Fruit fly (Drosophila melanogaster) whole organism, pupa: Measurements from ENCODE around the gene CG6294.
A peak's percentile ranks its signal among the peaks of the same experiment; 100 is the strongest.

Experiments
- CG10348 ChIP-seq: fragments of 200-800 bp; sonication (Bioruptor generic); IDR thresholded peaks from 2 replicates; pipeline ENCODE4 v1.3.6; 2022; ENCODE audit warnings: missing biosample characterization, missing genetic modification characterization
- CG12605 ChIP-seq: fragments of 200-800 bp; sonication (Bioruptor generic); IDR thresholded peaks from 2 replicates; pipeline ENCODE4 v1.3.6; 2022; ENCODE audit warnings: missing biosample characterization, missing genetic modification characterization
- CG13204 ChIP-seq: fragments of 200-800 bp; sonication (Bioruptor generic); optimal IDR thresholded peaks from 2 replicates; lab custom pipeline; 2018; ENCODE audit warnings: missing biosample characterization, mild to moderate bottlenecking, missing genetic modification characterization, moderate library complexity
- CG14655 ChIP-seq: fragments of 200-800 bp; sonication (Bioruptor generic); optimal IDR thresholded peaks from 3 replicates; lab custom pipeline; 2017; ENCODE audit warnings: mild to moderate bottlenecking, missing biosample characterization, missing genetic modification reagents, missing genetic modification characterization
- CG15710 ChIP-seq: fragments of 200-800 bp; sonication (Bioruptor generic); optimal IDR thresholded peaks from 2 replicates; lab custom pipeline; 2018; ENCODE audit warnings: missing biosample characterization, mild to moderate bottlenecking, missing genetic modification characterization, moderate library complexity
- CG17806 ChIP-seq: fragments of 200-800 bp; sonication (Bioruptor generic); optimal IDR thresholded peaks from 2 replicates; lab custom pipeline; 2018; ENCODE audit warnings: missing biosample characterization, mild to moderate bottlenecking, missing genetic modification characterization, moderate library complexity
- CG32121 ChIP-seq: fragments of 200-800 bp; sonication (Bioruptor generic); IDR thresholded peaks from 2 replicates; pipeline ENCODE4 v1.3.6; 2022; ENCODE audit warnings: missing biosample characterization, missing genetic modification characterization
- CG34367 ChIP-seq: fragments of 200-800 bp; sonication (Bioruptor generic); optimal IDR thresholded peaks from 2 replicates; lab custom pipeline; 2018; ENCODE audit warnings: missing biosample characterization, mild to moderate bottlenecking, missing genetic modification characterization
- CG4496 ChIP-seq: fragments of 200-800 bp; sonication (Bioruptor generic); IDR thresholded peaks from 3 replicates; pipeline ENCODE4 v1.3.6; 2022; ENCODE audit warnings: missing biosample characterization, missing genetic modification characterization
- CG8159 ChIP-seq: fragments of 200-800 bp; sonication (Bioruptor generic); optimal IDR thresholded peaks from 3 replicates; lab custom pipeline; 2018; ENCODE audit warnings: missing biosample characterization, mild to moderate bottlenecking, missing genetic modification characterization, moderate library complexity
- CG8301 ChIP-seq: fragments of 200-800 bp; sonication (Bioruptor generic); optimal IDR thresholded peaks from 2 replicates; lab custom pipeline; 2018; ENCODE audit warnings: missing biosample characterization, mild to moderate bottlenecking, missing genetic modification characterization
- CG9948 ChIP-seq: fragments of 200-800 bp; sonication (Bioruptor generic); optimal IDR thresholded peaks from 2 replicates; lab custom pipeline; 2018; ENCODE audit warnings: missing biosample characterization, mild to moderate bottlenecking, missing genetic modification characterization, moderate library complexity
- D1 ChIP-seq: fragments of 200-800 bp; sonication (Bioruptor generic); optimal IDR thresholded peaks from 2 replicates; lab custom pipeline; 2018; ENCODE audit warnings: missing biosample characterization, mild to moderate bottlenecking, missing genetic modification characterization, moderate library complexity
- EcR ChIP-seq: fragments of 200-800 bp; sonication (Bioruptor generic); optimal IDR thresholded peaks from 3 replicates; lab custom pipeline; 2019; ENCODE audit warnings: missing biosample characterization, missing genetic modification characterization, mild to moderate bottlenecking, moderate library complexity, missing genetic modification reagents
- Ets98B ChIP-seq: fragments of 200-800 bp; sonication (Bioruptor generic); IDR thresholded peaks from 2 replicates; pipeline ENCODE4 v1.3.6; 2022; ENCODE audit warnings: missing biosample characterization, missing genetic modification characterization
- Pif1A ChIP-seq: fragments of 200-800 bp; sonication (Bioruptor generic); optimal IDR thresholded peaks from 3 replicates; lab custom pipeline; 2016; ENCODE audit warnings: missing biosample characterization, missing genetic modification characterization
- Pif1B ChIP-seq: fragments of 200-800 bp; sonication (Bioruptor generic); optimal IDR thresholded peaks from 3 replicates; lab custom pipeline; 2016; ENCODE audit warnings: missing biosample characterization, missing genetic modification characterization
- Snoo ChIP-seq: fragments of 200-800 bp; sonication (Bioruptor generic); optimal IDR thresholded peaks from 3 replicates; lab custom pipeline; 2017; ENCODE audit warnings: missing biosample characterization, mild to moderate bottlenecking, missing genetic modification characterization, inconsistent platforms
- fd96Ca ChIP-seq: fragments of 200-800 bp; sonication (Bioruptor generic); IDR thresholded peaks from 3 replicates; pipeline ENCODE4 v1.3.6; 2022; ENCODE audit warnings: missing biosample characterization, missing genetic modification characterization
- gl ChIP-seq: fragments of 200-800 bp; sonication (Bioruptor generic); optimal IDR thresholded peaks from 2 replicates; lab custom pipeline; 2018; ENCODE audit warnings: missing biosample characterization, mild to moderate bottlenecking, missing genetic modification characterization
- rn ChIP-seq: fragments of 200-800 bp; sonication (Bioruptor generic); IDR thresholded peaks from 2 replicates; pipeline ENCODE4 v1.3.6; 2022; ENCODE audit warnings: missing biosample characterization, missing genetic modification characterization

The CG6294 gene

dm6 chrX:15471904-15472303 lies 9.4 kb downstream of the CG6294 start, which contains the start of the genes Grip128 and Alg14:
Grip128 (minus strand) TSS chrX:15472119.
Alg14 (plus strand) TSS chrX:15472164.
- TF ChIP-seq CG34367 (tag; lab: Kevin White, UChicago) (no peak), CG14655 (GFP tag; lab: Kevin White, UChicago) (no peak), CG9948 (no peak)

- TF ChIP-seq CG32121 (peak; percentile 20; the same call in 1 of the 2 replicates), gl (tag; lab: Kevin White, UChicago) (no peak), fd96Ca (no peak)
These were observed 12.9 kb downstream of the CG6294 start, which contains the start of gene mh for dm6 chrX:15475367-15475789. mh (minus strand) TSS chrX:15475400.

dm6 chrX:15475791-15476190 lies 13.3 kb downstream of the CG6294 start, which contains the start of gene CG6324:
CG6324 (plus strand) TSS chrX:15476091.
- TF ChIP-seq CG32121 (no peak), Pif1A (GFP tag; lab: Kevin White, UChicago) (no peak), rn (GFP tag; lab: Robert Waterston, UW) (no peak), fd96Ca (no peak), CG4496 (no peak)

dm6 chrX:15482236-15482660 lies 19.7 kb downstream of the CG6294 start, which contains the start of gene CG6340:
CG6340 (plus strand) TSS chrX:15482374.
- TF ChIP-seq CG8159 (tag; lab: Kevin White, UChicago) (peak; percentile 37), CG15710 (tag; lab: Kevin White, UChicago) (peak; percentile 17), CG4496 (0 out of 3 replicates have a peak, but pooled peaks have one; percentile 18), fd96Ca (no peak), CG8301 (tag; lab: Kevin White, UChicago) (peak; percentile 6)
- TF ChIP-seq, all 21 proteins: peak for 4

- TF ChIP-seq CG13204 (peak; percentile 16), CG12605 (GFP tag; lab: Robert Waterston, UW) (no peak)
- TF ChIP-seq, all 21 proteins: peak for 1
These were observed 20.7 kb downstream of the CG6294 start for dm6 chrX:15483010-15483802.

dm6 chrX:15484451-15485032 lies 22.0 kb downstream of the CG6294 start:
- no peak for TF ChIP-seq D1
- no peak for TF ChIP-seq CG12605 (GFP tag; lab: Robert Waterston, UW)
- no peak for TF ChIP-seq CG13204
- no peak for TF ChIP-seq CG32121
- no peak for TF ChIP-seq CG10348
- no peak for TF ChIP-seq fd96Ca
- no peak for TF ChIP-seq CG14655 (GFP tag; lab: Kevin White, UChicago)
- TF ChIP-seq CG34367 (tag; lab: Kevin White, UChicago) = no peak
- TF ChIP-seq Snoo = no peak
- no peak for TF ChIP-seq Ets98B (GFP tag; lab: Robert Waterston, UW)
- TF ChIP-seq CG9948 = no peak
- no peak for TF ChIP-seq CG8159 (tag; lab: Kevin White, UChicago)
- TF ChIP-seq Pif1B = no peak
- no peak for TF ChIP-seq CG17806 (tag; lab: Kevin White, UChicago)
- no peak for TF ChIP-seq CG15710 (tag; lab: Kevin White, UChicago)
- TF ChIP-seq rn (GFP tag; lab: Robert Waterston, UW) = no peak

dm6 chrX:15486682-15487081 lies 24.2 kb downstream of the CG6294 start, which contains the start of gene Gmap:
Gmap (plus strand) TSS chrX:15486922.
- TF ChIP-seq gl (tag; lab: Kevin White, UChicago) = no peak
- TF ChIP-seq Pif1A (GFP tag; lab: Kevin White, UChicago) = no peak
- TF ChIP-seq CG8301 (tag; lab: Kevin White, UChicago) = no peak
- no peak for TF ChIP-seq CG17806 (tag; lab: Kevin White, UChicago)
- no peak for TF ChIP-seq Ets98B (GFP tag; lab: Robert Waterston, UW)
- TF ChIP-seq rn (GFP tag; lab: Robert Waterston, UW) = no peak
- TF ChIP-seq EcR (GFP tag; lab: Kevin White, UChicago) = no peak
- TF ChIP-seq D1 = no peak
- TF ChIP-seq CG14655 (GFP tag; lab: Kevin White, UChicago) = no peak
- TF ChIP-seq CG15710 (tag; lab: Kevin White, UChicago) = no peak
- TF ChIP-seq CG12605 (GFP tag; lab: Robert Waterston, UW) = no peak
- no peak for TF ChIP-seq CG8159 (tag; lab: Kevin White, UChicago)
